Worm (Caenorhabditis elegans): ENCODE data around the gene cutl-12.

cutl-12 gene

DNA sequence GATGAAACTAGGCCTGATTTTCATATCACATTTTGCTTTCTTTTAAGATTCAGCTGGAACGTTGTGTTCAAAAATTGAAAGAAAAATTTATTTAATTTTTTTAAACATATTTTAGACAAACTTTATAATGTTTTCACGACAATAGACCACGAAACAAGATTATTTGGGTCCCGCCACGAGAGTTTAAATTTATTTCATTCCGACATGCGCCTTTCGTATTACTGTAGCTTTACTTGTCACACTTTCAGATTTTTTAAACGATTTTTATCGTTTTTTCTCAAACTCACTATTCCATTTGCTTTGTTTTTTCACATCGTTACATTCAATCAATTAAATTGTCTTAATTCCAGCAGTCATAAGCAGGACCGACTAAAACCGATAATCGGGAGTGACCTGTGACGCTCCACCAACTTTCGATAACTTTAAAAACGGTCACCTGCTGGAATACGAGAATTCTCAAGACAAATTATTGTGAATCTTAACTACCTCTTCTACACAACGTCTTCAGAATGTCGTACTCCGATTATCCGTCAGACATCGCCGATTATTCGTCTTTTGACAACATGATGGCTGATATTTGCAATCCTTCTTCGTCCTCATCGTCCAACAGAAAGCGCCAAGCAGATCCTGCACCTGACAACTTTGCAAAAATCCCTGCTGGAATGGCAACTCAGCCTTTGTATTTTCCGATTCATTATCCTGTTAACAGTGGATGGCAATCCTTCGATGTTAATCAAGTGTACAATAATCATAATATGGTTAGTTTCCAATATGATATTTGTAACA is 40.3 kb downstream of the cutl-12 start, which contains the start of gene aptf-3:
Gene aptf-3, plus strand, starts transcription at position 351 of the 786 bp plus-strand sequence.
- TF ChIP-seq ces-1 (GFP tag; optimal IDR thresholded peaks at IDR 0.05), result no peak
- TF ChIP-seq nhr-12 (tag; optimal IDR thresholded peaks at IDR 0.05), result no peak
- no peak for TF ChIP-seq unc-62 (GFP tag; optimal IDR thresholded peaks at IDR 0.05)
- no peak for TF ChIP-seq flh-1 (GFP tag; optimal IDR thresholded peaks at IDR 0.05)
- TF ChIP-seq nhr-28 (tag; optimal IDR thresholded peaks at IDR 0.05), result no peak

DNA sequence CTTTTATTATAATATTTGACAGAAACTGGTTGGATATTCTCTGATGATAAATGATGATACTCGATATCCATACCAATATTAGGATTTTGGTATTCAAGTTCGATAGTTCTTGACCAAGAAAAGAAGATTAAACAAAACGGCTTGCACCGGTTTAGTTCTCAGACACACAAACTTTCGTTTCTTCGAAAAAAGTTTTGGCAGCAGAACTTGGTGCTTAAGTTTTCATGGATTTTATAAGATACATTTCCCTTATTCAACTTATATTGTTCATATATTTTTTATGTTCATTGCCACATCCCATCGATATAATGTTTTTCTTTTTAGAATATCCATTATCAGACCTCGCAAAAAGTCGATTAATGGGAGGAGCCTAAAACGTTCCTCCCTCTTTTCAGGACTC is 43.6 kb downstream of the cutl-12 start, which contains the start of gene aptf-4:
Gene aptf-4, plus strand, starts transcription at position 301 of the 400 bp plus-strand sequence.
- TF ChIP-seq zip-8 (tag; optimal IDR thresholded peaks at IDR 0.05) (no peak), bed-3 (GFP tag; optimal IDR thresholded peaks at IDR 0.05) (no peak), pha-4 (tag; optimal IDR thresholded peaks at IDR 0.05) (no peak), ceh-83 (GFP tag; optimal IDR thresholded peaks at IDR 0.05) (no peak), M03D4.4 (tag; optimal IDR thresholded peaks at IDR 0.05) (no peak), drap-1 (GFP tag; optimal IDR thresholded peaks at IDR 0.05) (no peak), nhr-28 (tag; optimal IDR thresholded peaks at IDR 0.05) (no peak), lsy-2 (tag; optimal IDR thresholded peaks at IDR 0.05) (no peak), nhr-2 (tag; optimal IDR thresholded peaks at IDR 0.05) (no peak), mep-1 (tag; optimal IDR thresholded peaks at IDR 0.05) (no peak), unc-62 (GFP tag; optimal IDR thresholded peaks at IDR 0.05) (no peak), lin-13 (tag; optimal IDR thresholded peaks at IDR 0.05) (no peak), cnd-1 (tag; optimal IDR thresholded peaks at IDR 0.05) (no peak), lin-32 (GFP tag; optimal IDR thresholded peaks at IDR 0.05) (no peak), elt-1 (tag; optimal IDR thresholded peaks at IDR 0.05; ENCODE audit: borderline replicate concordance, insufficient read depth) (no peak), hlh-1 (tag; optimal IDR thresholded peaks at IDR 0.05) (no peak)

DNA sequence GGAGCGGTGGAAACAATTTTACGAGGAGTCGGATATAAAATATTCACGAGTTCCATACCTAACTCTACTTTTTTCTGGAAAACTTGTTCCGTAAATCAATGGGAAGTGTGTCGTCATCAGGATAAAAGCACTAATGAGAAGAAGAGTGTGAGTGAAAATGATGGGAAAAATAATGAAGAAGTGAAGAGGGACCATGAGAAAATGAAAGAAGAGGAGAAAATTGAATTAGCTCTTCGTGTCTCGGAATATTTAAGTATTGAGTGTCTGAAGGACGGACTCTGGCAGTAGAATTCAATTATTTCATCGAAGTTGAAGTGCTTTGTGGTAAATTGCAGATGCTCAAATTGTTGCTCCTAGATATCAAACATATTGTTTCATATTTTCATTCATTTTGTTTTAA is 45.1 kb downstream of the cutl-12 start:
- TF ChIP-seq ces-1 (GFP tag; optimal IDR thresholded peaks at IDR 0.05) (peak; percentile 100), nhr-237 (tag; optimal IDR thresholded peaks at IDR 0.05) (no peak)

DNA sequence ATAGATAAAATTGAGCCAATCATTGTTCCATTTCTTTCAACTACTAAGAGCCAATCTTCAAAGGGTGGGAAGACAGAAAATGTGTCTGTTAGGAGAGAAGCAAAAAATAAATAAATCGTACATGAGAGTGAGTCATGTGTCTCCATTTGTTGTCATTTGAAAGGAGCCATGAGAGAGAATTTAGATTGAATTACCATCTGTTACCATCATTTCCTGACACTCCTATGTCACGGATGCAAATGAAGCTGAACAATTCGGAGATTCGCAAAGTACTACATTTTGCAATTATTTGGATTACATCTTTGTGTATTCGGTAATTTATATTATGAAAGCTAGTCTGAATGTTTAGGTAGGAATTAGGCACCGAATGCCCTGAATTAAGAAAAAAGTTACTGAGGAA is 45.8 kb downstream of the cutl-12 start:
- TF ChIP-seq ces-1 (GFP tag; optimal IDR thresholded peaks at IDR 0.05) (peak; percentile 93), ceh-39 (tag; optimal IDR thresholded peaks at IDR 0.05) (no peak)

DNA sequence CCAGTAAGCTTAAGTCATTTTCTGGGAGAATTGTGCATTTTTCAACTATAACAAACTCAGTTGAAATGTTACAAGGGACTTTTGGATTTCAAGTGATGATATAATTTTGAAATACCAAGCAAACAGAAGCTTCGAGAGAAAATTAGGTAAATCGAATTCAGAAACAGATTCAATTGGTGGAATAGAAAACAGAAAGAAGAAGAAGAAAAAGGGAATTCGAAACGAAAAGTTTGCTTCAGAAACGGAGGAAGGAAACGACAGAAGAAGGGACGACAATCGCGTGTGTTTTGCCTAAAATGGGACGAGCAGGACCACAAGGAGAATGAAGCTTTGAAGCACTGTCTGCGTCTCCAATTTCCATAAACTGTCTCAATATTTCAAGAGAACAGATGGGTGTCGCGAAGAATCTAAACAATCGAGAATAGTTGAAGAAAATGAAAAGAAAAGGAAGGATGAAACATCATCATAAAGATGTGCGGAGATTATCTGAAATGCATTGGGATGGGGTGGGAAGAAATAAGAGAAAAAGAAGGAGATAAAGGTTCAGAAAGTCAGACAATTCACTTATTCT is 46.5 kb downstream of the cutl-12 start:
- TF ChIP-seq bed-3 (GFP tag; optimal IDR thresholded peaks at IDR 0.05) (no peak), lin-32 (GFP tag; optimal IDR thresholded peaks at IDR 0.05) (no peak), cnd-1 (tag; optimal IDR thresholded peaks at IDR 0.05) (no peak), ces-1 (GFP tag; optimal IDR thresholded peaks at IDR 0.05) (peak; percentile 99), elt-1 (tag; optimal IDR thresholded peaks at IDR 0.05; ENCODE audit: borderline replicate concordance, insufficient read depth) (peak; percentile 43), ceh-83 (GFP tag; optimal IDR thresholded peaks at IDR 0.05) (no peak)

DNA sequence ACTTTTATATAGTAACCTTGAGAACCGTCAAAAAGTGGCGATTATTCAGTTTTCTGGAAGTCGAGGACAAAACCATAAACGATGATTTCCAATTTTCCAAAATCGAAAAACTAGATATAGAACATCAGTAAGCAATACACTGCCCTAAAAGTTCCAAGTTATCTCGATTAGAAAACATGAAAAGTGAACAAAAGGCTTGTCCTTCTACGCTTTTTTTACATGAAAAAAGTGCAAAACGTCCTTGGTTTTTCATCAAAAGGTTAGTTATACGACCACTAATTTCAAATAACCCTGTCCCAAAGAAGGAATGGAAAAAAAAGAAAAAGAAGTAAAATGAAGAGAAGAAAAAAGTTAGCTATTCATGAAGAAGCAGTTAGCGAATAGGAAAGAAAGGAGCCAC is 48.4 kb downstream of the cutl-12 start:
- TF ChIP-seq pha-4 (tag; optimal IDR thresholded peaks at IDR 0.05) (no peak), mab-5 (tag; optimal IDR thresholded peaks at IDR 0.05) (no peak), unc-62 (GFP tag; optimal IDR thresholded peaks at IDR 0.05) (no peak), sptf-1 (tag; optimal IDR thresholded peaks at IDR 0.05) (no peak), unc-120 (tag; optimal IDR thresholded peaks at IDR 0.05; ENCODE audit: poor library complexity, severe bottlenecking) (no peak), lsy-2 (tag; optimal IDR thresholded peaks at IDR 0.05) (no peak), ceh-83 (GFP tag; optimal IDR thresholded peaks at IDR 0.05) (no peak), bed-3 (GFP tag; optimal IDR thresholded peaks at IDR 0.05) (no peak), lin-13 (tag; optimal IDR thresholded peaks at IDR 0.05) (no peak), zip-8 (tag; optimal IDR thresholded peaks at IDR 0.05) (no peak), nhr-12 (tag; optimal IDR thresholded peaks at IDR 0.05) (no peak)

DNA sequence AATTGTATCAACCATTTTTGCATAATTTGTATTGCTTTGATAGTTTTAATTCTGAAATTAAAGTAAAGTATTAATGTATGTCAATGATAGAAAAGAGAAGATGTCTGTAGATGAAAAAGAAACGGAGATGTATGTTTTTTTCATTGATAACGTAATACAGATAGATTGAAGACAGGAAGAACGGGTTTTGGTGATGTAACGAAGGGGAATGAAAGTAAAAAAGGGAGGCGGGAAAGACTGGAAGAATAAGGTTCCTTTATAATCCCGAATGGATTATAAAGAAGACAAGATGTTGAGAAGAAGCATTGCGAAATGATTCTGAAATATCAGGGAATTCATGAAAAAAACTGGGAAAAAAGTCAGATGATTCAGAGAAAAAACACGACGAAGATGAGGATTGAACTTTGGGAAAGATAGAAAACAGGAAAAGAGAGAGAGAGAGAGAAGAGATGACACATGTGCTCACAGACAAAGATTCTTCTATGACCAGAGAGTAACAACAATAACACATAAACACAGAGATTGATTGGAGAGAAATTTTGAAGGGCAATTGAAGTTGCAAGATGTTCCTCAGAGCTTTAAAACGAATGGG is 49.2 kb downstream of the cutl-12 start, which contains the start of gene F54C9.11:
Gene F54C9.11, minus strand, starts transcription at position 51 of the 592 bp plus-strand sequence.
- TF ChIP-seq lsy-2 (tag; optimal IDR thresholded peaks at IDR 0.05) (no peak), blmp-1 (tag; optimal IDR thresholded peaks at IDR 0.05) (no peak), pha-4 (tag; optimal IDR thresholded peaks at IDR 0.05) (no peak), cnd-1 (tag; optimal IDR thresholded peaks at IDR 0.05) (no peak), snpc-4 (tag; optimal IDR thresholded peaks at IDR 0.05) (no peak), lin-32 (GFP tag; optimal IDR thresholded peaks at IDR 0.05) (no peak), mab-5 (tag; optimal IDR thresholded peaks at IDR 0.05) (no peak), mls-2 (tag; optimal IDR thresholded peaks at IDR 0.05) (no peak), nhr-2 (tag; optimal IDR thresholded peaks at IDR 0.05) (no peak), ztf-11 (tag; optimal IDR thresholded peaks at IDR 0.05) (no peak)
